Fruit fly (Drosophila melanogaster) whole organism, embryonic: Measurements from ENCODE around the gene ZnT77C.

Experiments
- B-H1 ChIP-seq: fragments of 200-800 bp; sonication (Bioruptor generic); IDR thresholded peaks from 3 replicates; pipeline ENCODE4 v1.3.6; 2022; ENCODE audit warnings: missing biosample characterization, missing genetic modification characterization
- CG10267 ChIP-seq: fragments of 200-800 bp; sonication (Bioruptor generic); optimal IDR thresholded peaks from 2 replicates; lab custom pipeline; 2018; ENCODE audit warnings: missing biosample characterization, mild to moderate bottlenecking, missing genetic modification characterization, moderate library complexity
- CG12942 ChIP-seq: fragments of 200-800 bp; sonication (Bioruptor generic); optimal IDR thresholded peaks from 3 replicates; lab custom pipeline; 2016; ENCODE audit warnings: missing biosample characterization, missing genetic modification characterization
- CG13624 ChIP-seq: fragments of 200-800 bp; sonication (Bioruptor generic); optimal IDR thresholded peaks from 2 replicates; lab custom pipeline; 2016; ENCODE audit warnings: missing biosample characterization, missing genetic modification characterization
- CG15269 ChIP-seq: fragments of 200-800 bp; sonication (Bioruptor generic); optimal IDR thresholded peaks from 2 replicates; lab custom pipeline; 2018; ENCODE audit warnings: missing biosample characterization, mild to moderate bottlenecking, missing genetic modification characterization, moderate library complexity
- CG17385 ChIP-seq: fragments of 200-800 bp; sonication (Bioruptor generic); optimal IDR thresholded peaks from 3 replicates; lab custom pipeline; 2018; ENCODE audit warnings: missing biosample characterization, mild to moderate bottlenecking, missing genetic modification characterization
- CG30403 ChIP-seq: fragments of 200-800 bp; sonication (Bioruptor generic); optimal IDR thresholded peaks from 3 replicates; lab custom pipeline; 2016; ENCODE audit warnings: missing biosample characterization, missing genetic modification characterization
- CG3163 ChIP-seq: fragments of 200-800 bp; sonication (Bioruptor generic); optimal IDR thresholded peaks from 3 replicates; lab custom pipeline; 2016; ENCODE audit warnings: missing biosample characterization, missing genetic modification characterization
- CG4854 ChIP-seq: fragments of 200-800 bp; sonication (Bioruptor generic); optimal IDR thresholded peaks from 2 replicates; lab custom pipeline; 2016; ENCODE audit warnings: missing biosample characterization, missing genetic modification characterization, inconsistent platforms
- CG6683 ChIP-seq: fragments of 200-800 bp; sonication (Bioruptor generic); optimal IDR thresholded peaks from 2 replicates; lab custom pipeline; 2017; ENCODE audit warnings: missing biosample characterization, mild to moderate bottlenecking, missing genetic modification characterization, missing genetic modification reagents
- CG7271 ChIP-seq: fragments of 200-800 bp; sonication (Bioruptor generic); optimal IDR thresholded peaks from 2 replicates; lab custom pipeline; 2018; ENCODE audit warnings: missing biosample characterization, mild to moderate bottlenecking, missing genetic modification characterization, moderate library complexity
- CG7745 ChIP-seq: fragments of 200-800 bp; sonication (Bioruptor generic); optimal IDR thresholded peaks from 2 replicates; lab custom pipeline; 2018; ENCODE audit warnings: missing biosample characterization, mild to moderate bottlenecking, missing genetic modification characterization, moderate library complexity
- CG7987 ChIP-seq: fragments of 200-800 bp; sonication (Bioruptor generic); optimal IDR thresholded peaks from 2 replicates; lab custom pipeline; 2018; ENCODE audit warnings: missing biosample characterization, mild to moderate bottlenecking, missing genetic modification characterization, moderate library complexity
- CG8765 ChIP-seq: fragments of 200-800 bp; sonication (Bioruptor generic); IDR thresholded peaks from 2 replicates; pipeline ENCODE4 v1.3.6; 2022; ENCODE audit warnings: missing biosample characterization, missing genetic modification characterization
- CG8944 ChIP-seq: fragments of 200-800 bp; sonication (Bioruptor generic); optimal IDR thresholded peaks from 3 replicates; lab custom pipeline; 2016; ENCODE audit warnings: missing biosample characterization, missing genetic modification characterization
- Doc3 ChIP-seq: fragments of 200-800 bp; sonication (Bioruptor generic); IDR thresholded peaks from 3 replicates; pipeline ENCODE4 v1.3.6; 2022; ENCODE audit warnings: missing biosample characterization, missing genetic modification characterization; ENCODE audit not compliant: partially characterized antibody
- Dp ChIP-seq: fragments of 200-800 bp; sonication (Bioruptor generic); optimal IDR thresholded peaks from 2 replicates; lab custom pipeline; 2018; ENCODE audit warnings: missing biosample characterization, mild to moderate bottlenecking, missing genetic modification characterization, moderate library complexity
- H15 ChIP-seq: fragments of 200-800 bp; sonication (Bioruptor generic); IDR thresholded peaks from 3 replicates; pipeline ENCODE4 v1.3.6; 2022; ENCODE audit warnings: missing biosample characterization, missing genetic modification characterization
- HLHmδ ChIP-seq: fragments of 200-800 bp; sonication (Bioruptor generic); optimal IDR thresholded peaks from 2 replicates; lab custom pipeline; 2018; ENCODE audit warnings: missing biosample characterization, mild to moderate bottlenecking, missing genetic modification characterization, moderate library complexity
- Lim3 ChIP-seq: fragments of 200-800 bp; sonication (Bioruptor generic); IDR thresholded peaks from 2 replicates; pipeline ENCODE4 v1.3.6; 2022; ENCODE audit warnings: missing biosample characterization, missing genetic modification characterization
- Mad ChIP-seq: fragments of 200-800 bp; sonication (Bioruptor generic); optimal IDR thresholded peaks from 2 replicates; lab custom pipeline; 2016; ENCODE audit warnings: missing biosample characterization, missing genetic modification characterization
- Neu2 ChIP-seq: fragments of 200-800 bp; sonication (Bioruptor generic); optimal IDR thresholded peaks from 3 replicates; lab custom pipeline; 2016; ENCODE audit warnings: missing biosample characterization, missing genetic modification characterization, borderline replicate concordance
- Optix ChIP-seq: fragments of 200-800 bp; sonication (Bioruptor generic); IDR thresholded peaks from 3 replicates; pipeline ENCODE4 v1.3.6; 2022; ENCODE audit warnings: missing biosample characterization, missing genetic modification characterization
- Side ChIP-seq: fragments of 200-800 bp; sonication (Bioruptor generic); optimal IDR thresholded peaks from 2 replicates; lab custom pipeline; 2016; ENCODE audit warnings: missing biosample characterization, missing genetic modification characterization
- Trl ChIP-seq, 3 experiments: fragments of >200 bp in 2 of 3; fragments of 200-800 bp in 1 of 3; sonication (Bioruptor generic) in 1 of 3; optimal IDR thresholded peaks; 2 replicates in 1 of 3; 3 replicates in 2 of 3; lab custom pipeline; 2016 to 2017; ENCODE audit warnings: missing biosample characterization in 1 of 3, missing genetic modification characterization in 1 of 3
- ato ChIP-seq: fragments of 200-800 bp; sonication (Bioruptor generic); IDR thresholded peaks from 2 replicates; pipeline ENCODE4 v1.3.6; 2022; ENCODE audit warnings: missing biosample characterization, missing genetic modification characterization; ENCODE audit not compliant: partially characterized antibody
- bowl ChIP-seq: fragments of 200-800 bp; sonication (Bioruptor generic); IDR thresholded peaks from 2 replicates; pipeline ENCODE4 v1.3.6; 2022; ENCODE audit warnings: missing biosample characterization, missing genetic modification characterization
- cas ChIP-seq: fragments of 200-800 bp; sonication (Bioruptor generic); IDR thresholded peaks from 2 replicates; pipeline ENCODE4 v1.3.6; 2022; ENCODE audit warnings: missing biosample characterization, missing genetic modification characterization
- caup ChIP-seq: fragments of 200-800 bp; sonication (Bioruptor generic); optimal IDR thresholded peaks from 3 replicates; lab custom pipeline; 2017; ENCODE audit warnings: missing biosample characterization, mild to moderate bottlenecking, missing genetic modification characterization, moderate library complexity; ENCODE audit not compliant: severe bottlenecking
- crol ChIP-seq: fragments of 200-800 bp; sonication (Bioruptor generic); IDR thresholded peaks from 2 replicates; pipeline ENCODE4 v1.3.6; 2022; ENCODE audit warnings: missing biosample characterization, missing genetic modification characterization
- dm ChIP-seq: fragments of 200-800 bp; sonication (Bioruptor generic); optimal IDR thresholded peaks from 3 replicates; lab custom pipeline; 2016; ENCODE audit warnings: missing biosample characterization, missing genetic modification characterization
- ems ChIP-seq: fragments of 200-800 bp; sonication (Bioruptor generic); optimal IDR thresholded peaks from 3 replicates; lab custom pipeline; 2016; ENCODE audit warnings: missing biosample characterization, missing genetic modification characterization
- esg ChIP-seq: fragments of 200-800 bp; sonication (Bioruptor generic); conservative IDR thresholded peaks from 2 replicates; pipeline ENCODE4 v1.3.6; 2022; ENCODE audit warnings: missing biosample characterization, missing genetic modification characterization
- eve ChIP-seq, 2 experiments: fragments of >200 bp; optimal IDR thresholded peaks; 2 replicates each; lab custom pipeline; 2017; ENCODE audit warnings: missing biosample characterization in 2 of 2, missing genetic modification characterization in 2 of 2
- exex ChIP-seq: fragments of 200-800 bp; sonication (Bioruptor generic); optimal IDR thresholded peaks from 4 replicates; lab custom pipeline; 2018; ENCODE audit warnings: missing biosample characterization, mild to moderate bottlenecking, missing genetic modification characterization, moderate library complexity
- fd3F ChIP-seq: fragments of 200-800 bp; sonication (Bioruptor generic); optimal IDR thresholded peaks from 2 replicates; lab custom pipeline; 2018; ENCODE audit warnings: missing biosample characterization, mild to moderate bottlenecking, missing genetic modification characterization, moderate library complexity
- ftz-f1 ChIP-seq: fragments of 200-800 bp; sonication (Bioruptor generic); optimal IDR thresholded peaks from 2 replicates; lab custom pipeline; 2016; ENCODE audit warnings: missing biosample characterization, missing genetic modification characterization
- grau ChIP-seq: fragments of 200-800 bp; optimal IDR thresholded peaks from 3 replicates; lab custom pipeline; 2019; ENCODE audit warnings: missing biosample characterization, mild to moderate bottlenecking, missing genetic modification characterization, moderate library complexity
- ham ChIP-seq: fragments of 200-800 bp; sonication (Bioruptor generic); IDR thresholded peaks from 2 replicates; pipeline ENCODE4 v1.3.6; 2022; ENCODE audit warnings: missing biosample characterization, missing genetic modification characterization
- pfk ChIP-seq: fragments of 200-800 bp; sonication (Bioruptor generic); optimal IDR thresholded peaks from 2 replicates; lab custom pipeline; 2018; ENCODE audit warnings: missing biosample characterization, mild to moderate bottlenecking, missing genetic modification characterization, moderate library complexity
- pros ChIP-seq: fragments of 200-800 bp; sonication (Bioruptor generic); optimal IDR thresholded peaks from 3 replicates; lab custom pipeline; 2019; ENCODE audit warnings: missing biosample characterization, mild to moderate bottlenecking, missing genetic modification characterization, moderate library complexity
- psq ChIP-seq: fragments of 200-800 bp; sonication (Bioruptor generic); optimal IDR thresholded peaks from 2 replicates; lab custom pipeline; 2017; ENCODE audit warnings: missing biosample characterization, missing genetic modification characterization
- pzg ChIP-seq: fragments of 200-800 bp; sonication (Bioruptor generic); optimal IDR thresholded peaks from 3 replicates; lab custom pipeline; 2018; ENCODE audit warnings: missing biosample characterization, mild to moderate bottlenecking, missing genetic modification characterization, moderate library complexity
- rib ChIP-seq: fragments of 200-800 bp; sonication (Bioruptor generic); IDR thresholded peaks from 2 replicates; pipeline ENCODE4 v1.3.6; 2022; ENCODE audit warnings: missing biosample characterization, missing genetic modification characterization
- sna ChIP-seq: fragments of 200-800 bp; sonication (Bioruptor generic); IDR thresholded peaks from 2 replicates; pipeline ENCODE4 v1.3.6; 2022; ENCODE audit warnings: missing biosample characterization, missing genetic modification characterization; ENCODE audit not compliant: partially characterized antibody
- stc ChIP-seq: fragments of 200-800 bp; sonication (Bioruptor generic); IDR thresholded peaks from 2 replicates; pipeline ENCODE4 v1.3.6; 2022; ENCODE audit warnings: missing biosample characterization, missing genetic modification characterization
- twi ChIP-seq: fragments of 200-800 bp; optimal IDR thresholded peaks from 2 replicates; lab custom pipeline; 2019; ENCODE audit warnings: missing biosample characterization, mild to moderate bottlenecking, missing genetic modification characterization, moderate library complexity
- vnd ChIP-seq: fragments of 200-800 bp; sonication (Bioruptor generic); IDR thresholded peaks from 3 replicates; pipeline ENCODE4 v1.3.6; 2022; ENCODE audit warnings: missing biosample characterization, missing genetic modification characterization; ENCODE audit not compliant: partially characterized antibody
- wor ChIP-seq: fragments of 200-800 bp; sonication (Bioruptor generic); IDR thresholded peaks from 2 replicates; pipeline ENCODE4 v1.3.6; 2022; ENCODE audit warnings: missing biosample characterization, missing genetic modification characterization

The ZnT77C gene

DNA sequence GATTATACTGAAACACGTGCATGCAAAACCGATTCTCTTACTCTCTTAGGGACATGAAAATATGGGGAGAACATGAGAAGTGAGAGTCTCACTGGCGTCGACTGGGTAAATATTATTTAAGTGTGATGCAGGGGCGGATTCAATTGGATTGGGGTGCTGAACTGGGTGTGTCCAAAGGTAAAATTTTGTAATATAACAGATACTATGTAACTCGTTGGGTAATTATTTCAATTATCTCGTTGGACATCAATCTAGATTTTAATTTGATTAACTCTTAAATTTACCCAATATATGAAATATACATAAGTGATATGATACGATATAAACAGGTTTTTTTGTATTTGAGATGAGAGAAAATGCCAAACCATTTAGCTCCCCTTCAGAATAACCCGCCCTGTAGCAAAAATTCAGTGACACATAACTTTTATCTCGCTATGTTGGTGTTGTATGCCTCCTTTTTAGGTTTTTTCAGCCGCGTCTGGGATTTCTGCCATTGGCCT is 13.5 kb upstream of the ZnT77C start (continued):
- TF ChIP-seq eve (GFP tag; optimal IDR thresholded peaks at IDR 0.05; lab: Kevin White, UChicago) = peak in 1 of 2 experiments; percentile 80
- peak; percentile 88 for TF ChIP-seq exex (tag; lab: Kevin White, UChicago)
- peak; percentile 89 for TF ChIP-seq CG6683 (GFP tag; lab: Kevin White, UChicago)
- TF ChIP-seq pfk (GFP tag; lab: Kevin White, UChicago) = peak; percentile 38
- TF ChIP-seq Doc3 = no peak
- TF ChIP-seq Lim3 (GFP tag; lab: Robert Waterston, UW) = 0 out of 2 replicates have a peak, but pooled peaks have one; percentile 46
- peak; percentile 57 for TF ChIP-seq psq (GFP tag; lab: Kevin White, UChicago)
- TF ChIP-seq CG7987 = peak; percentile 78
- TF ChIP-seq ems = peak; percentile 92
- TF ChIP-seq CG30403 (GFP tag; lab: Kevin White, UChicago) = peak; percentile 95
- TF ChIP-seq CG12942 = peak; percentile 82
- no peak for TF ChIP-seq vnd (GFP tag; lab: Robert Waterston, UW)
- TF ChIP-seq Side = peak; percentile 87
- no peak for TF ChIP-seq ato (GFP tag; lab: Robert Waterston, UW)
- peak; percentile 75 for TF ChIP-seq dm (GFP tag; lab: Kevin White, UChicago)
- peak; percentile 88 for TF ChIP-seq CG3163 (GFP tag; lab: Kevin White, UChicago)
- peak; percentile 88 for TF ChIP-seq CG8944 (GFP tag; lab: Kevin White, UChicago)
- peak; percentile 79; the same call in 1 of the 2 replicates for TF ChIP-seq ham
- TF ChIP-seq HLHmδ (GFP tag; lab: Kevin White, UChicago) = peak; percentile 37
- TF ChIP-seq pros (GFP tag; lab: Kevin White, UChicago) = peak; percentile 54
- peak; percentile 96 for TF ChIP-seq caup (GFP tag; lab: Kevin White, UChicago)
- TF ChIP-seq Optix = peak; percentile 54; the same call in 1 of the 3 replicates
- TF ChIP-seq bowl (GFP tag; lab: Robert Waterston, UW) = peak; percentile 49; the same call in 1 of the 2 replicates
- peak; percentile 80 for TF ChIP-seq CG10267 (tag; lab: Kevin White, UChicago)
- peak; percentile 25 for TF ChIP-seq pzg (GFP tag; lab: Kevin White, UChicago)
- peak; percentile 97 for TF ChIP-seq CG13624
- TF ChIP-seq cas = peak; percentile 92
- TF ChIP-seq CG7271 = peak; percentile 1
- TF ChIP-seq esg = peak; percentile 91
- no peak for TF ChIP-seq Dp (GFP tag; lab: Kevin White, UChicago)
- TF ChIP-seq H15 (GFP tag; lab: Robert Waterston, UW) = peak; percentile 91
- TF ChIP-seq CG8765 (GFP tag; lab: Robert Waterston, UW) = peak; percentile 84; the same call in 1 of the 2 replicates
- peak; percentile 86 for TF ChIP-seq CG4854 (GFP tag; lab: Kevin White, UChicago)
- no peak; the same call in 1 of the 2 replicates for TF ChIP-seq crol (GFP tag; lab: Robert Waterston, UW)
- peak; percentile 93 for TF ChIP-seq grau
- peak; percentile 90 for TF ChIP-seq stc (GFP tag; lab: Robert Waterston, UW)
- peak; percentile 42; the same call in 1 of the 2 replicates for TF ChIP-seq wor (GFP tag; lab: Robert Waterston, UW)
- TF ChIP-seq sna (GFP tag; lab: Robert Waterston, UW) = no peak
- peak; percentile 94 for TF ChIP-seq CG15269 (tag; lab: Kevin White, UChicago)
- peak; percentile 65 to 88 for TF ChIP-seq Trl (optimal IDR thresholded peaks at IDR 0.05; lab: Kevin White, UChicago)
- peak; percentile 85 for TF ChIP-seq Trl (GFP tag; optimal IDR thresholded peaks at IDR 0.05; lab: Kevin White, UChicago)
- peak; percentile 64 for TF ChIP-seq Neu2 (GFP tag; lab: Kevin White, UChicago)
- peak; percentile 94 for TF ChIP-seq fd3F (GFP tag; lab: Kevin White, UChicago)
- TF ChIP-seq CG7745 (tag; lab: Kevin White, UChicago) = no peak
- TF ChIP-seq Mad (GFP tag; lab: Kevin White, UChicago) = peak; percentile 90
- peak; percentile 92 for TF ChIP-seq rib
- peak; percentile 84 for TF ChIP-seq B-H1 (GFP tag; lab: Robert Waterston, UW)
- TF ChIP-seq CG17385 (GFP tag; lab: Kevin White, UChicago) = peak; percentile 83
- TF ChIP-seq twi (tag; lab: Kevin White, UChicago) = no peak
- TF ChIP-seq ftz-f1 (GFP tag; lab: Kevin White, UChicago) = peak; percentile 60
